Fruit fly (Drosophila melanogaster): ENCODE data around the gene CG4133.

The CG4133 gene

dm6 chr2L:430820-431628, 24.3 kb upstream of the CG4133 start, which contains the start of gene ex:
Gene ex (plus strand): TSS chr2L:431227.
- TF ChIP-seq CG17801 (GFP tag; optimal IDR thresholded peaks at IDR 0.05; ENCODE audit: partially characterized antibody) = peak; percentile 81

- TF ChIP-seq CG17801 (GFP tag; optimal IDR thresholded peaks at IDR 0.05; ENCODE audit: partially characterized antibody) = no peak
Observed at dm6 chr2L:431629-431984, 23.7 kb upstream of the CG4133 start.

- TF ChIP-seq CG17801 (GFP tag; optimal IDR thresholded peaks at IDR 0.05; ENCODE audit: partially characterized antibody) = peak; percentile 4
Observed at dm6 chr2L:432119-432518, 23.2 kb upstream of the CG4133 start.

dm6 chr2L:434439-434838, 20.9 kb upstream of the CG4133 start:
- no peak for TF ChIP-seq CG17801 (GFP tag; optimal IDR thresholded peaks at IDR 0.05; ENCODE audit: partially characterized antibody)

- TF ChIP-seq CG17801 (GFP tag; optimal IDR thresholded peaks at IDR 0.05; ENCODE audit: partially characterized antibody) = peak; percentile 81
Observed at dm6 chr2L:435311-435806, 20.0 kb upstream of the CG4133 start.

dm6 chr2L:437498-437897, 17.8 kb upstream of the CG4133 start:
- TF ChIP-seq CG17801 (GFP tag; optimal IDR thresholded peaks at IDR 0.05; ENCODE audit: partially characterized antibody) = no peak

- no peak for TF ChIP-seq CG17801 (GFP tag; optimal IDR thresholded peaks at IDR 0.05; ENCODE audit: partially characterized antibody)
Observed at dm6 chr2L:439339-439738, 16.0 kb upstream of the CG4133 start.

- TF ChIP-seq CG17801 (GFP tag; optimal IDR thresholded peaks at IDR 0.05; ENCODE audit: partially characterized antibody) = no peak
Observed at dm6 chr2L:440638-441454, 14.5 kb upstream of the CG4133 start.

dm6 chr2L:441455-441730, 13.9 kb upstream of the CG4133 start:
- TF ChIP-seq CG17801 (GFP tag; optimal IDR thresholded peaks at IDR 0.05; ENCODE audit: partially characterized antibody) = no peak

- TF ChIP-seq CG17801 (GFP tag; optimal IDR thresholded peaks at IDR 0.05; ENCODE audit: partially characterized antibody) = no peak
Observed at dm6 chr2L:441927-442691, 13.2 kb upstream of the CG4133 start.

dm6 chr2L:447124-447523, 8.2 kb upstream of the CG4133 start:
- no peak for TF ChIP-seq CG17801 (GFP tag; optimal IDR thresholded peaks at IDR 0.05; ENCODE audit: partially characterized antibody)

- no peak for TF ChIP-seq CG17801 (GFP tag; optimal IDR thresholded peaks at IDR 0.05; ENCODE audit: partially characterized antibody)
Observed at dm6 chr2L:451705-452472, 3.4 kb upstream of the CG4133 start.

dm6 chr2L:452872-453271, 2.5 kb upstream of the CG4133 start, which contains the start of the genes crq and shv:
Gene crq (minus strand): TSS chr2L:453024.
Gene shv (plus strand): TSS chr2L:453108.
- peak; percentile 62 for TF ChIP-seq CG17801 (GFP tag; optimal IDR thresholded peaks at IDR 0.05; ENCODE audit: partially characterized antibody)

dm6 chr2L:455738-456137, 407 bp downstream of the CG4133 start:
- TF ChIP-seq CG17801 (GFP tag; optimal IDR thresholded peaks at IDR 0.05; ENCODE audit: partially characterized antibody) = no peak

dm6 chr2L:467683-468082, 12.4 kb downstream of the CG4133 start:
- TF ChIP-seq CG17801 (GFP tag; optimal IDR thresholded peaks at IDR 0.05; ENCODE audit: partially characterized antibody) = no peak
